Worm (Caenorhabditis elegans) whole organism, midembryonic: ENCODE measurements around the gene W02A2.8.

Experiments used
- klf-2 ChIP-seq: fragments of 200-800 bp; sonication (Bioruptor generic); conservative IDR thresholded peaks from 2 replicates; pipeline ENCODE4 v1.3.6; 2022; ENCODE audit warnings: missing genetic modification reagents, missing genetic modification characterization, missing compliant biosample characterization
- ztf-29 ChIP-seq: fragments of 200-800 bp; sonication (Bioruptor generic); IDR thresholded peaks from 2 replicates; pipeline ENCODE4 v1.3.6; 2022; ENCODE audit warnings: missing genetic modification reagents, missing genetic modification characterization, missing compliant biosample characterization

ce11 chrIV:13330547-13330946, 27.8 kb downstream of the W02A2.8 start:
- TF ChIP-seq ztf-29 (GFP tag; lab: Robert Waterston, UW) (no peak), klf-2 (GFP tag; lab: Robert Waterston, UW) (no peak)
